Worm (Caenorhabditis elegans) whole organism, L4 larva: ENCODE results near the gene zig-3.

Experiments used
- F44E2.7 ChIP-seq: fragments of 200-800 bp; sonication (Bioruptor generic); IDR thresholded peaks from 2 replicates; pipeline ENCODE4 v2.1.2; 2022; ENCODE audit warnings: missing genetic modification characterization, missing compliant biosample characterization
- madf-5 ChIP-seq, 2 experiments: fragments of 200-800 bp; sonication (Bioruptor generic); IDR thresholded peaks; 2 replicates each; pipeline ENCODE4 v1.3.6; 2022; ENCODE audit warnings: missing compliant biosample characterization in 2 of 2, missing genetic modification characterization in 2 of 2
- pqm-1 ChIP-seq: sonication (generic microtip); optimal IDR thresholded peaks from 2 replicates; lab custom pipeline; 2017; ENCODE audit warnings: missing biosample characterization, missing genetic modification characterization
- skn-1 ChIP-seq: fragments of 150-350 bp; optimal IDR thresholded peaks from 2 replicates; lab custom pipeline; 2014; ENCODE audit warnings: missing biosample characterization, missing genetic modification characterization
- zip-2 ChIP-seq: fragments of 150-350 bp; optimal IDR thresholded peaks from 2 replicates; lab custom pipeline; 2014; ENCODE audit warnings: missing biosample characterization, missing genetic modification characterization

DNA sequence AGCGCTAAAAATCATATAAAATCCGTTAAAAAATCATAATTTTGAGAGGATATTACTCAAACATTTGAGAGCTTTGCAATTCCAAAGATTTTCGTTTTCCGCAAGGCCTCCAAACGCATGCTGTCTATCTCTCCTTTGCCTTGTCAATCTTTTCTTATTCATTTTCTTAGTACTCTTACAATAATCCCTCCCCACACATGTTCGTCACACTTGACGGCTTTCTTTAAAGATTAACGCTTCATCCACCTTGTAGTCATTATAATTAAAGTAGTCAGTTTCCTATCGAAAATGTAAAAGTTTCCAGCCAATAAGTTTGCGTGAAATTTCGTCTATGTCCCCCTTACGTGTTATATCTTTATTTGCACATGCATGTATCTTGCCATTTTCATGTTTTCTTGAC lies 30.4 kb upstream of the zig-3 start:
- TF ChIP-seq madf-5 (GFP tag; IDR thresholded peaks at IDR 0.05; lab: Robert Waterston, UW) (no peak), pqm-1 (tag; lab: Kevin White, UChicago) (no peak), F44E2.7 (GFP tag; lab: Robert Waterston, UW) (no peak), zip-2 (tag; lab: Kevin White, UChicago) (no peak), skn-1 (tag; lab: Kevin White, UChicago) (no peak)
